Worm (Caenorhabditis elegans) whole organism, late embryonic: ENCODE data around the gene C53C11.2.

ENCODE experiments used
- ceh-14 ChIP-seq: sonication (generic microtip); optimal IDR thresholded peaks from 2 replicates; lab custom pipeline; 2016; ENCODE audit warnings: missing genotype, missing genetic modification characterization, missing compliant biosample characterization
- ceh-18 ChIP-seq: sonication (generic microtip); optimal IDR thresholded peaks from 2 replicates; lab custom pipeline; 2016; ENCODE audit warnings: missing genetic modification characterization, missing compliant biosample characterization
- ceh-31 ChIP-seq: sonication (generic microtip); optimal IDR thresholded peaks from 2 replicates; lab custom pipeline; 2016; ENCODE audit warnings: missing genetic modification characterization, missing compliant biosample characterization
- ceh-6 ChIP-seq: fragments of 200-800 bp; sonication (Bioruptor generic); optimal IDR thresholded peaks from 2 replicates; lab custom pipeline; 2018; ENCODE audit warnings: mild to moderate bottlenecking, missing genetic modification characterization, missing compliant biosample characterization
- dve-1 ChIP-seq: sonication (generic microtip); optimal IDR thresholded peaks from 2 replicates; lab custom pipeline; 2017; ENCODE audit warnings: antibody characterized with exemption, mild to moderate bottlenecking, missing genetic modification characterization, missing compliant biosample characterization
- fkh-10 ChIP-seq: fragments of 150-350 bp; optimal IDR thresholded peaks from 2 replicates; lab custom pipeline; 2014; ENCODE audit warnings: missing biosample characterization, missing genetic modification reagents, missing genetic modification characterization
- gmeb-2 ChIP-seq: sonication (generic microtip); optimal IDR thresholded peaks from 2 replicates; lab custom pipeline; 2016; ENCODE audit warnings: missing genetic modification characterization, inconsistent platforms, missing compliant biosample characterization
- hlh-6 ChIP-seq: sonication (generic microtip); optimal IDR thresholded peaks from 2 replicates; lab custom pipeline; 2016; ENCODE audit warnings: missing genotype, missing genetic modification characterization, missing compliant biosample characterization
- pat-9 ChIP-seq: fragments of 200-800 bp; sonication (Bioruptor generic); optimal IDR thresholded peaks from 2 replicates; lab custom pipeline; 2018; ENCODE audit warnings: mild to moderate bottlenecking, missing genetic modification characterization, moderate library complexity, missing compliant biosample characterization
- pha-2 ChIP-seq: sonication (generic microtip); optimal IDR thresholded peaks from 2 replicates; lab custom pipeline; 2017; ENCODE audit warnings: mild to moderate bottlenecking, missing genetic modification characterization, missing compliant biosample characterization
- pha-4 ChIP-seq: fragments of 150-350 bp; optimal IDR thresholded peaks from 2 replicates; lab custom pipeline; 2018; ENCODE audit warnings: missing biosample characterization, missing genetic modification reagents, missing genetic modification characterization

DNA sequence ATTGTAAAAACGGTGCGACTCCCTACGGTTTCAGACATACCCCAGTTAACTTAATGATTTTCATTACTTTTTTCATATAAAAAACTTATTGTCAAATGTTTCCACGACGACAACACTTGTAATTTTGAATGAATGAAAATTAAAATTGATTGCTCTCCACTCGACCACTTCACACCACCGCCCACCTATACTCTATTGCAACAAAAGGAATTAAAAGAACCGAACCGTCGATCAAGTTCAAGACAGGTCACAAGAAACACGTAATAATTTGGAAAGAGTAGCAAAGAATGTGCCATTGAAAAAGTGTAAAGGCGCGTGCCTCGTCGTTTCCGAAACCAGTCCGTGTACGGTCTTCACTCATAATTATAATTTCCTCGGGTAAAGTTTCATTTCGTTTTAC is 26.1 kb downstream of the C53C11.2 start, which contains the start of gene F10D7.11:
- TF ChIP-seq ceh-6 (GFP tag; lab: Kevin White, UChicago) (no peak), dve-1 (tag; lab: Kevin White, UChicago) (no peak), pat-9 (tag; lab: Kevin White, UChicago) (no peak), fkh-10 (GFP tag; lab: Kevin White, UChicago) (no peak), ceh-31 (no peak), ceh-18 (no peak), hlh-6 (tag; lab: Kevin White, UChicago) (no peak), pha-2 (tag; lab: Kevin White, UChicago) (no peak), gmeb-2 (tag; lab: Kevin White, UChicago) (no peak), ceh-14 (tag; lab: Kevin White, UChicago) (no peak), pha-4 (no peak)
